Worm (Caenorhabditis elegans) whole organism, L4 larva: ENCODE data around the gene srz-13.

Source experiments
- F37D6.2 ChIP-seq: sonication (generic microtip); optimal IDR thresholded peaks from 2 replicates; lab custom pipeline; 2016; ENCODE audit warnings: mild to moderate bottlenecking, missing genetic modification characterization, missing compliant biosample characterization
- ceh-44 ChIP-seq: fragments of 200-800 bp; sonication (Bioruptor generic); IDR thresholded peaks from 2 replicates; pipeline ENCODE4 v1.3.6; 2022; ENCODE audit warnings: missing genetic modification reagents, missing genetic modification characterization, missing compliant biosample characterization
- ces-1 ChIP-seq: fragments of 150-350 bp; sonication (generic microtip); optimal IDR thresholded peaks from 4 replicates; lab custom pipeline; 2014; ENCODE audit warnings: missing biosample characterization, missing genetic modification reagents, missing genetic modification characterization
- ctbp-1 ChIP-seq: fragments of 200-800 bp; sonication (Bioruptor generic); IDR thresholded peaks from 2 replicates; pipeline ENCODE4 v1.3.6; 2022; ENCODE audit warnings: missing genetic modification reagents, missing genetic modification characterization, missing compliant biosample characterization
- dpl-1 ChIP-seq: fragments of 150-350 bp; optimal IDR thresholded peaks from 2 replicates; lab custom pipeline; 2014; ENCODE audit warnings: missing biosample characterization, missing genetic modification reagents, missing genetic modification characterization
- egl-27 ChIP-seq: sonication (generic microtip); optimal IDR thresholded peaks from 3 replicates; lab custom pipeline; 2017; ENCODE audit warnings: missing biosample characterization, missing genetic modification reagents, missing genetic modification characterization
- lsy-2 ChIP-seq, 2 experiments: fragments of 150-350 bp in 1 of 2; sonication (generic microtip) in 1 of 2; optimal IDR thresholded peaks; 2 replicates each; lab custom pipeline; 2014 to 2017; ENCODE audit warnings: missing biosample characterization in 2 of 2, missing genetic modification characterization in 2 of 2
- nhr-11 ChIP-seq: fragments of 150-350 bp; optimal IDR thresholded peaks from 2 replicates; lab custom pipeline; 2014; ENCODE audit warnings: missing biosample characterization, missing genetic modification characterization
- nhr-237 ChIP-seq: sonication (generic microtip); optimal IDR thresholded peaks from 2 replicates; lab custom pipeline; 2017; ENCODE audit warnings: missing biosample characterization, missing genetic modification characterization
- pha-4 ChIP-seq, 2 experiments: fragments of 150-350 bp in 1 of 2; fragments of 200-800 bp in 1 of 2; sonication (Bioruptor generic) in 1 of 2; IDR thresholded peaks in 1 of 2; optimal IDR thresholded peaks in 1 of 2; 2 replicates each; pipeline versions ENCODE4 v1.3.6 to Lab custom; 2014 to 2022; ENCODE audit warnings: missing genetic modification characterization in 2 of 2, missing genetic modification reagents in 2 of 2, missing biosample characterization in 1 of 2, missing compliant biosample characterization in 1 of 2
- saeg-2 ChIP-seq: fragments of 200-800 bp; sonication (Bioruptor generic); IDR thresholded peaks from 2 replicates; pipeline ENCODE4 v1.3.6; 2022; ENCODE audit warnings: missing genetic modification reagents, missing genetic modification characterization, missing compliant biosample characterization
- snpc-4 ChIP-seq: fragments of 150-350 bp; optimal IDR thresholded peaks from 2 replicates; lab custom pipeline; 2014; ENCODE audit warnings: missing biosample characterization, missing genetic modification characterization
- ztf-7 ChIP-seq: fragments of 150-350 bp; optimal IDR thresholded peaks from 2 replicates; lab custom pipeline; 2014; ENCODE audit warnings: missing biosample characterization, missing genetic modification characterization

DNA sequence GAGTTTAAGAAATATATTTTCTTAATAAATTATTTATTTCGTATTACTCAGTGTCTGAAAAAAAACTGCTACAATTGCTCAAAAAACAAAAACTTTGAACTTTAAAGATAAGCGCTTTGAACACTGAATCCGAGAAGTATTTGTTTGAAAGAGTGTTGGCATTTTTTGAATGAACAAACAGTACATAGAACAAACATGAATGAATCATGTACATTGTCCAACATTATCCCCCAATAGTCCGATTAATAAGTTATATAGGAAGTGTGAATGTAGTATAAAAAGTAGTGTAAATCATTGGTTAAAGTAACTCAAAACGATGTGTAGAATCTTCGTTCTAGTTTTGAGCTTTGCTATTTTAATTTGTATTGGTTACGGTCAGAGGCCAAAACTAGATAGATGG is 19.5 kb downstream of the srz-13 start, which contains the start of gene F11A5.17:
- no peak for TF ChIP-seq nhr-237 (tag; lab: Kevin White, UChicago)
- TF ChIP-seq ztf-7 (tag; lab: Kevin White, UChicago) = no peak
- no peak for TF ChIP-seq saeg-2 (GFP tag; lab: Robert Waterston, UW)
- no peak for TF ChIP-seq egl-27 (tag; lab: Kevin White, UChicago)
- no peak for TF ChIP-seq nhr-11 (tag; lab: Kevin White, UChicago)
- no peak for TF ChIP-seq F37D6.2 (tag; lab: Kevin White, UChicago)
- no peak for TF ChIP-seq snpc-4
- TF ChIP-seq dpl-1 = no peak
- TF ChIP-seq lsy-2 (tag; optimal IDR thresholded peaks at IDR 0.05; lab: Kevin White, UChicago) = no peak
- no peak for TF ChIP-seq pha-4 (GFP tag; IDR thresholded peaks at IDR 0.05; lab: Robert Waterston, UW)
- TF ChIP-seq pha-4 (tag; optimal IDR thresholded peaks at IDR 0.05; lab: Kevin White, UChicago) = no peak
- no peak for TF ChIP-seq ceh-44 (GFP tag; lab: Robert Waterston, UW)
- no peak for TF ChIP-seq ctbp-1 (GFP tag; lab: Robert Waterston, UW)
- no peak for TF ChIP-seq ces-1
